5 fruit fly cellular contexts compared by ENCODE assay signal in genomic region chr3L:18626451-18627079, dm6.
TF ChIP-seq lines count a peak whose summit lies in the region.

No protein-coding gene starts in this region.

- no peak for TF ChIP-seq CTCF in whole organism, embryonic (GFP tag; optimal IDR thresholded peaks at IDR 0.05; lab: Kevin White, UChicago)

TF ChIP-seq in whole organism, adult, 20 proteins besides CTCF, POLR2A, EP300 and RAD21:
- TF ChIP-seq tj (GFP tag; optimal IDR thresholded peaks at IDR 0.05; lab: Kevin White, UChicago) (peak; percentile 21), CG7045 (GFP tag; optimal IDR thresholded peaks at IDR 0.05; lab: Kevin White, UChicago) (no peak), kay (GFP tag; lab: Kevin White, UChicago; ENCODE audit: borderline replicate concordance) (no peak), pad (GFP tag; optimal IDR thresholded peaks at IDR 0.05; lab: Kevin White, UChicago) (no peak), CG5204 (GFP tag; optimal IDR thresholded peaks at IDR 0.05; lab: Kevin White, UChicago) (no peak)
TF ChIP-seq in whole organism, adult: peak in this region for 1.

TF ChIP-seq in whole organism, embryonic, 481 proteins besides CTCF, POLR2A, EP300 and RAD21 (continues in another document):
- TF ChIP-seq E2f2 (GFP tag; IDR thresholded peaks at IDR 0.05; lab: Robert Waterston, UW) (no peak), CG10321 (GFP tag; IDR thresholded peaks at IDR 0.05; lab: Robert Waterston, UW) (no peak), CG3065 (GFP tag; optimal IDR thresholded peaks at IDR 0.05; lab: Kevin White, UChicago) (no peak), peb (GFP tag; IDR thresholded peaks at IDR 0.05; lab: Robert Waterston, UW) (no peak), CG16779 (GFP tag; IDR thresholded peaks at IDR 0.05; lab: Robert Waterston, UW) (no peak), CG14014 (GFP tag; IDR thresholded peaks at IDR 0.05; lab: Robert Waterston, UW) (0 out of 2 replicates have a peak, but pooled peaks have one; percentile 23), CG10267 (tag; optimal IDR thresholded peaks at IDR 0.05; lab: Kevin White, UChicago) (no peak), Blimp-1 (GFP tag; optimal IDR thresholded peaks at IDR 0.05; lab: Kevin White, UChicago) (no peak), CG6765 (GFP tag; optimal IDR thresholded peaks at IDR 0.05; lab: Kevin White, UChicago) (no peak), Dad (GFP tag; optimal IDR thresholded peaks at IDR 0.05; lab: Kevin White, UChicago) (no peak), CG6791 (GFP tag; IDR thresholded peaks at IDR 0.05; lab: Robert Waterston, UW; ENCODE audit: partially characterized antibody) (no peak), trem (tag; optimal IDR thresholded peaks at IDR 0.05; lab: Kevin White, UChicago) (no peak), sens (GFP tag; lab: Kevin White, UChicago) (peak; percentile 34), so (GFP tag; IDR thresholded peaks at IDR 0.05; lab: Robert Waterston, UW) (0 out of 3 replicates have a peak, but pooled peaks have one; percentile 10), CG17328 (GFP tag; IDR thresholded peaks at IDR 0.05; lab: Robert Waterston, UW) (no peak), CG17802 (tag; optimal IDR thresholded peaks at IDR 0.05; lab: Kevin White, UChicago) (no peak), NC2α (GFP tag; optimal IDR thresholded peaks at IDR 0.05; lab: Kevin White, UChicago) (no peak), Chrac-16 (GFP tag; optimal IDR thresholded peaks at IDR 0.05; lab: Kevin White, UChicago) (no peak), h (optimal IDR thresholded peaks at IDR 0.05; lab: Kevin White, UChicago) (no peak), salm (tag; optimal IDR thresholded peaks at IDR 0.05; lab: Kevin White, UChicago) (no peak), Optix (GFP tag; IDR thresholded peaks at IDR 0.05; lab: Robert Waterston, UW) (no peak), CG2120 (GFP tag; optimal IDR thresholded peaks at IDR 0.05; lab: Kevin White, UChicago) (no peak)

TF ChIP-seq in whole organism, prepupa, 60 proteins besides CTCF, POLR2A, EP300 and RAD21 (continues in another document):
- TF ChIP-seq CG11294 (GFP tag; IDR thresholded peaks at IDR 0.05; lab: Robert Waterston, UW) (0 out of 2 replicates have a peak, but pooled peaks have one; percentile 19), net (GFP tag; optimal IDR thresholded peaks at IDR 0.05; lab: Kevin White, UChicago) (peak; percentile 22), CG4318 (GFP tag; optimal IDR thresholded peaks at IDR 0.05; lab: Kevin White, UChicago) (no peak), CG6163 (GFP tag; IDR thresholded peaks at IDR 0.05; lab: Robert Waterston, UW) (peak; percentile 43; the same call in 2 of the 3 replicates), CG8319 (GFP tag; optimal IDR thresholded peaks at IDR 0.05; lab: Kevin White, UChicago) (no peak), lz (GFP tag; optimal IDR thresholded peaks at IDR 0.05; lab: Kevin White, UChicago) (no peak), CG1621 (tag; optimal IDR thresholded peaks at IDR 0.05; lab: Kevin White, UChicago) (no peak), CG8119 (GFP tag; IDR thresholded peaks at IDR 0.05; lab: Robert Waterston, UW) (peak; percentile 58; the same call in 2 of the 3 replicates), acj6 (GFP tag; optimal IDR thresholded peaks at IDR 0.05; lab: Kevin White, UChicago) (peak; percentile 3), fd59A (GFP tag; optimal IDR thresholded peaks at IDR 0.05; lab: Kevin White, UChicago) (no peak), fkh (GFP tag; optimal IDR thresholded peaks at IDR 0.05; lab: Kevin White, UChicago) (no peak), Hr4 (GFP tag; optimal IDR thresholded peaks at IDR 0.05; lab: Kevin White, UChicago) (peak; percentile 17), Eip93F (GFP tag; optimal IDR thresholded peaks at IDR 0.05; lab: Kevin White, UChicago) (no peak), CG32006 (GFP tag; optimal IDR thresholded peaks at IDR 0.05; lab: Kevin White, UChicago) (peak; percentile 61), CG31627 (GFP tag; optimal IDR thresholded peaks at IDR 0.05; lab: Kevin White, UChicago) (no peak), achi (GFP tag; optimal IDR thresholded peaks at IDR 0.05; lab: Kevin White, UChicago) (peak; percentile 7), salr (GFP tag; optimal IDR thresholded peaks at IDR 0.05; lab: Kevin White, UChicago) (no peak), CG10631 (GFP tag; optimal IDR thresholded peaks at IDR 0.05; lab: Kevin White, UChicago) (peak; percentile 20), CG7368 (GFP tag; optimal IDR thresholded peaks at IDR 0.05; lab: Kevin White, UChicago) (no peak), CG6808 (GFP tag; optimal IDR thresholded peaks at IDR 0.05; lab: Kevin White, UChicago) (no peak), CG11762 (GFP tag; optimal IDR thresholded peaks at IDR 0.05; lab: Kevin White, UChicago; ENCODE audit: insufficient read depth) (no peak), esn (GFP tag; optimal IDR thresholded peaks at IDR 0.05; lab: Kevin White, UChicago) (no peak)

TF ChIP-seq in whole organism, pupa, 21 proteins besides CTCF, POLR2A, EP300 and RAD21:
- peak; percentile 44 for TF ChIP-seq CG14655 (GFP tag; optimal IDR thresholded peaks at IDR 0.05; lab: Kevin White, UChicago)
- TF ChIP-seq CG8159 (tag; optimal IDR thresholded peaks at IDR 0.05; lab: Kevin White, UChicago) = no peak
- peak; percentile 66; the same call in 1 of the 3 replicates for TF ChIP-seq CG4496 (GFP tag; IDR thresholded peaks at IDR 0.05; lab: Robert Waterston, UW)
- TF ChIP-seq CG8301 (tag; optimal IDR thresholded peaks at IDR 0.05; lab: Kevin White, UChicago) = peak; percentile 42
- peak; percentile 30; the same call in 1 of the 2 replicates for TF ChIP-seq CG12605 (GFP tag; IDR thresholded peaks at IDR 0.05; lab: Robert Waterston, UW)
- TF ChIP-seq CG17806 (tag; optimal IDR thresholded peaks at IDR 0.05; lab: Kevin White, UChicago) = no peak
- TF ChIP-seq Ets98B (GFP tag; IDR thresholded peaks at IDR 0.05; lab: Robert Waterston, UW) = peak; percentile 55
- no peak for TF ChIP-seq Snoo (tag; optimal IDR thresholded peaks at IDR 0.05; lab: Kevin White, UChicago)
- peak; percentile 2 for TF ChIP-seq CG9948 (tag; optimal IDR thresholded peaks at IDR 0.05; lab: Kevin White, UChicago)
- TF ChIP-seq fd96Ca (GFP tag; IDR thresholded peaks at IDR 0.05; lab: Robert Waterston, UW) = peak; percentile 61; the same call in 1 of the 3 replicates
- TF ChIP-seq CG32121 (GFP tag; IDR thresholded peaks at IDR 0.05; lab: Robert Waterston, UW) = peak; percentile 72
- TF ChIP-seq Pif1A (GFP tag; optimal IDR thresholded peaks at IDR 0.05; lab: Kevin White, UChicago) = peak; percentile 49
- 0 out of 2 replicates have a peak, but pooled peaks have one; percentile 7 for TF ChIP-seq rn (GFP tag; IDR thresholded peaks at IDR 0.05; lab: Robert Waterston, UW)
- TF ChIP-seq CG34367 (tag; optimal IDR thresholded peaks at IDR 0.05; lab: Kevin White, UChicago) = no peak
- TF ChIP-seq CG10348 (GFP tag; IDR thresholded peaks at IDR 0.05; lab: Robert Waterston, UW) = no peak

TF ChIP-seq in whole organism, wandering third instar larva, 38 proteins besides CTCF, POLR2A, EP300 and RAD21:
- TF ChIP-seq h (GFP tag; optimal IDR thresholded peaks at IDR 0.05; lab: Kevin White, UChicago) (no peak), HLH106 (tag; optimal IDR thresholded peaks at IDR 0.05; lab: Kevin White, UChicago) (peak; percentile 6)
